Worm (Caenorhabditis elegans) whole organism, L2 larva: Measurements from ENCODE around the gene str-143.

Experiments
- C34F6.9 ChIP-seq: fragments of 150-350 bp; optimal IDR thresholded peaks from 2 replicates; lab custom pipeline; 2014; ENCODE audit warnings: missing biosample characterization, missing genetic modification characterization
- F13H6.1 ChIP-seq: sonication (generic microtip); optimal IDR thresholded peaks from 2 replicates; lab custom pipeline; 2016; ENCODE audit warnings: missing genetic modification characterization, missing compliant biosample characterization
- Y55F3AM.14 ChIP-seq: fragments of 200-800 bp; sonication (Bioruptor generic); optimal IDR thresholded peaks from 2 replicates; lab custom pipeline; 2018; ENCODE audit warnings: mild to moderate bottlenecking, missing genetic modification characterization, missing compliant biosample characterization
- ZK546.5 ChIP-seq: sonication (generic microtip); optimal IDR thresholded peaks from 2 replicates; lab custom pipeline; 2017; ENCODE audit warnings: missing biosample characterization, missing genetic modification characterization
- alr-1 ChIP-seq: fragments of 150-350 bp; optimal IDR thresholded peaks from 2 replicates; lab custom pipeline; 2014; ENCODE audit warnings: missing biosample characterization, missing genetic modification characterization
- ama-1 ChIP-seq: fragments of 150-350 bp; optimal IDR thresholded peaks from 2 replicates; lab custom pipeline; 2018; ENCODE audit warnings: inconsistent platforms
- blmp-1 ChIP-seq: sonication (generic microtip); optimal IDR thresholded peaks from 2 replicates; lab custom pipeline; 2017; ENCODE audit warnings: missing genetic modification characterization, mild to moderate bottlenecking, missing compliant biosample characterization, antibody characterized with exemption, moderate library complexity; ENCODE audit not compliant: insufficient read depth
- ceh-16 ChIP-seq: fragments of 150-350 bp; optimal IDR thresholded peaks from 2 replicates; lab custom pipeline; 2014; ENCODE audit warnings: missing biosample characterization, missing genetic modification characterization
- crh-2 ChIP-seq: sonication (generic microtip); optimal IDR thresholded peaks from 2 replicates; lab custom pipeline; 2017; ENCODE audit warnings: missing biosample characterization, missing genetic modification characterization
- dmd-4 ChIP-seq: sonication (generic microtip); optimal IDR thresholded peaks from 2 replicates; lab custom pipeline; 2017; ENCODE audit warnings: missing biosample characterization, missing genetic modification characterization
- egl-27 ChIP-seq: sonication (generic microtip); optimal IDR thresholded peaks from 3 replicates; lab custom pipeline; 2017; ENCODE audit warnings: missing biosample characterization, missing genetic modification reagents, missing genetic modification characterization
- elt-1 ChIP-seq: fragments of 150-350 bp; optimal IDR thresholded peaks from 2 replicates; lab custom pipeline; 2014; ENCODE audit warnings: missing biosample characterization, missing genetic modification characterization
- elt-3 ChIP-seq: sonication (generic microtip); optimal IDR thresholded peaks from 2 replicates; lab custom pipeline; 2017; ENCODE audit warnings: missing biosample characterization, missing genetic modification characterization
- fos-1 ChIP-seq: fragments of 150-350 bp; optimal IDR thresholded peaks from 2 replicates; lab custom pipeline; 2014; ENCODE audit warnings: missing biosample characterization, missing genetic modification characterization
- lin-11 ChIP-seq: fragments of 150-350 bp; sonication (generic microtip); optimal IDR thresholded peaks from 2 replicates; lab custom pipeline; 2014; ENCODE audit warnings: missing biosample characterization, missing genetic modification characterization, inconsistent platforms, mixed read lengths
- mbf-1 ChIP-seq: sonication (generic microtip); optimal IDR thresholded peaks from 2 replicates; lab custom pipeline; 2017; ENCODE audit warnings: missing biosample characterization, missing genetic modification characterization
- mdl-1 ChIP-seq, 2 experiments: fragments of 150-350 bp in 1 of 2; sonication (generic microtip) in 1 of 2; optimal IDR thresholded peaks; 2 replicates each; lab custom pipeline; 2017; ENCODE audit warnings: missing biosample characterization in 2 of 2, missing genetic modification characterization in 2 of 2
- nhr-10 ChIP-seq: sonication (generic microtip); optimal IDR thresholded peaks from 2 replicates; lab custom pipeline; 2017; ENCODE audit warnings: missing biosample characterization, missing genetic modification characterization
- nhr-12 ChIP-seq: fragments of 150-350 bp; optimal IDR thresholded peaks from 2 replicates; lab custom pipeline; 2014; ENCODE audit warnings: missing biosample characterization, missing genetic modification characterization
- nhr-129 ChIP-seq: fragments of 150-350 bp; optimal IDR thresholded peaks from 2 replicates; lab custom pipeline; 2014; ENCODE audit warnings: missing biosample characterization, missing genetic modification characterization
- nhr-21 ChIP-seq: fragments of 150-350 bp; optimal IDR thresholded peaks from 2 replicates; lab custom pipeline; 2014; ENCODE audit warnings: missing biosample characterization, missing genetic modification characterization
- nhr-237 ChIP-seq: fragments of 150-350 bp; optimal IDR thresholded peaks from 2 replicates; lab custom pipeline; 2014; ENCODE audit warnings: missing biosample characterization, missing genetic modification characterization
- nhr-25 ChIP-seq: fragments of 150-350 bp; sonication (generic microtip); optimal IDR thresholded peaks from 3 replicates; lab custom pipeline; 2014; ENCODE audit warnings: missing biosample characterization, missing genetic modification characterization
- nhr-6 ChIP-seq: fragments of 150-350 bp; optimal IDR thresholded peaks from 2 replicates; lab custom pipeline; 2014; ENCODE audit warnings: missing biosample characterization, missing genetic modification characterization
- sem-4 ChIP-seq: fragments of 150-350 bp; optimal IDR thresholded peaks from 2 replicates; lab custom pipeline; 2014; ENCODE audit warnings: missing biosample characterization, missing genetic modification reagents, missing genetic modification characterization
- sma-3 ChIP-seq: sonication (generic microtip); optimal IDR thresholded peaks from 2 replicates; lab custom pipeline; 2016; ENCODE audit warnings: missing genetic modification reagents, missing genetic modification characterization, missing compliant biosample characterization
- sma-9 ChIP-seq, 2 experiments: fragments of 150-350 bp in 1 of 2; sonication (generic microtip) in 1 of 2; optimal IDR thresholded peaks; 2 replicates each; lab custom pipeline; 2014 to 2016; ENCODE audit warnings: missing genetic modification characterization in 2 of 2, mild to moderate bottlenecking in 1 of 2, missing biosample characterization in 1 of 2, missing compliant biosample characterization in 1 of 2, missing genetic modification reagents in 1 of 2, moderate library complexity in 1 of 2
- unc-39 ChIP-seq: fragments of 150-350 bp; optimal IDR thresholded peaks from 2 replicates; lab custom pipeline; 2014; ENCODE audit warnings: missing biosample characterization, missing genetic modification characterization
- unc-55 ChIP-seq: fragments of 150-350 bp; sonication (generic microtip); optimal IDR thresholded peaks from 3 replicates; lab custom pipeline; 2014; ENCODE audit warnings: missing biosample characterization, missing genetic modification reagents, missing genetic modification characterization
- unc-62 ChIP-seq: fragments of 150-350 bp; optimal IDR thresholded peaks from 2 replicates; lab custom pipeline; 2014; ENCODE audit warnings: missing biosample characterization, missing genetic modification reagents, missing genetic modification characterization
- zag-1 ChIP-seq: fragments of 150-350 bp; optimal IDR thresholded peaks from 2 replicates; lab custom pipeline; 2014; ENCODE audit warnings: missing biosample characterization, missing genetic modification characterization
- ztf-1 ChIP-seq: fragments of 200-800 bp; sonication (Bioruptor generic); conservative IDR thresholded peaks from 2 replicates; pipeline ENCODE4 v1.3.6; 2022; ENCODE audit warnings: missing genetic modification characterization, missing compliant biosample characterization

str-143 gene

DNA sequence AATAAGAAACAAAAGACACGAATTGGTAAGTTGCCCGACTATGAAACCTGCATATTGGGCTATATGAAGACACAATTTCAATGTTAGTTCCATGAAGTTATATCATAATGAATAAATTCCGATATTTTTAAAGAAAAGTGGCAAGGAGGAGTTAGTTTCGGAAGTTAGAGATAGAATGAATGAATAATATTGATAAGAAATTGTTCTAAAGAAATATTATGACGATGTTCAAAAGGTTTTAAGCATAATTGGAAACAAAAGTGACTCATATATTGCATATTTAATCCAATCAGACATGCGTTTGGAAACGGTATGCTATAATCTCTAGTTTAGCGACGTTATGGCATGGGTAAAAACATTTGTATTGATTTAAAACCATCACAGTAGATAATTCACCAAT, at the start of gene str-143:
Gene str-143, minus strand, starts transcription at position 101 of the 400 bp plus-strand sequence.
- TF ChIP-seq crh-2 (tag; lab: Kevin White, UChicago) (no peak), alr-1 (tag; lab: Kevin White, UChicago) (no peak), nhr-25 (tag; lab: Kevin White, UChicago) (no peak), elt-3 (no peak), dmd-4 (tag; lab: Kevin White, UChicago) (no peak), mdl-1 (tag; optimal IDR thresholded peaks at IDR 0.05; lab: Kevin White, UChicago) (no peak), unc-55 (GFP tag; lab: Kevin White, UChicago) (no peak), unc-39 (no peak), Y55F3AM.14 (GFP tag; lab: Kevin White, UChicago) (no peak), nhr-6 (no peak), egl-27 (no peak), elt-1 (tag; lab: Kevin White, UChicago) (no peak), nhr-237 (tag; lab: Kevin White, UChicago) (no peak), nhr-21 (tag; lab: Kevin White, UChicago) (no peak), ceh-16 (tag; lab: Kevin White, UChicago) (no peak), F13H6.1 (tag; lab: Kevin White, UChicago) (no peak), ztf-1 (no peak), sma-3 (no peak), zag-1 (no peak)

DNA sequence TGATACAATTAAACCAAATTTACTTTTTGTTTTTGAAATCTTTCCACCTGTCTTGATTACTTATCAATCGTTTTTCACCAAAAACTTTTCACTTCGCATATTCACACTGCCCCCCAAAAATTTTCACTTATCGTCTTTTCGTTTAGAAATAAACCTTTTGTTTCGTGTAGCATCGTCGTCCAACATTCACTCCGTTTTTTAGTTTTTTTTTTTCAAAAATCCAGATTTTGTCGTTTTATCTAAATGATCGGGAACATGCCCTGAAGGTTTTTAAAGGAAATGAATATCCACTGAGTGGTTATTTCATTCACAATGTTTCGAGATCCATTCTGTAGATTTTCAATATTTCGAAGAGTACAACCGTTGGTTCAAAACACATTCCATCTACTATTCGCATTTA, 48.4 kb upstream of the str-143 start, which contains the start of gene D1014.7:
Gene D1014.7, plus strand, starts transcription at position 301 of the 400 bp plus-strand sequence.
- TF ChIP-seq ama-1 (lab: Kevin White, UChicago) (no peak), lin-11 (tag; lab: Kevin White, UChicago) (no peak), nhr-237 (tag; lab: Kevin White, UChicago) (no peak), Y55F3AM.14 (GFP tag; lab: Kevin White, UChicago) (no peak), F13H6.1 (tag; lab: Kevin White, UChicago) (no peak), crh-2 (tag; lab: Kevin White, UChicago) (no peak), nhr-25 (tag; lab: Kevin White, UChicago) (no peak), alr-1 (tag; lab: Kevin White, UChicago) (no peak), fos-1 (tag; lab: Kevin White, UChicago) (no peak), unc-62 (GFP tag; lab: Kevin White, UChicago) (no peak), nhr-6 (no peak), nhr-10 (tag; lab: Kevin White, UChicago) (no peak), nhr-12 (tag; lab: Kevin White, UChicago) (no peak), nhr-21 (tag; lab: Kevin White, UChicago) (no peak)
- TF ChIP-seq, all 48 proteins: peak for 0

DNA sequence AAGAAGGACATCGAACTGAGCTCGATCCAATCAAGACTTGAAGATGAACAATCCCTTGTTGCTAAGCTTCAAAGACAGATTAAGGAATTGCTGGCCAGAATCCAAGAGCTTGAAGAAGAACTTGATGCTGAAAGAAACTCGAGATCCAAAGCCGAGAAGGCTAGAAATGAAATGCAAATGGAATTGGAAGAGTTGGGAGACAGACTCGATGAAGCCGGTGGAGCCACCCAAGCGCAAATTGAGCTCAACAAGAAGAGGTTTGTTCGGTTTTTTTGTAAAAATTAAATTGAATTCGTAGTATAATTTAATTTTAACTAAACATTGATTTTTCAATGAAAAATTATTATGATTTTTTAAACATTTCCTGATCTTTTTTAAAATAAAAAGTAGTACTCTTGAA, 45.0 kb upstream of the str-143 start:
- TF ChIP-seq Y55F3AM.14 (GFP tag; lab: Kevin White, UChicago) (no peak), crh-2 (tag; lab: Kevin White, UChicago) (no peak), nhr-129 (tag; lab: Kevin White, UChicago) (no peak), alr-1 (tag; lab: Kevin White, UChicago) (no peak), ZK546.5 (no peak), sem-4 (tag; lab: Kevin White, UChicago) (no peak), C34F6.9 (no peak), ztf-1 (no peak), egl-27 (no peak), mbf-1 (tag; lab: Kevin White, UChicago) (no peak), blmp-1 (no peak), dmd-4 (tag; lab: Kevin White, UChicago) (no peak), nhr-6 (no peak)

DNA sequence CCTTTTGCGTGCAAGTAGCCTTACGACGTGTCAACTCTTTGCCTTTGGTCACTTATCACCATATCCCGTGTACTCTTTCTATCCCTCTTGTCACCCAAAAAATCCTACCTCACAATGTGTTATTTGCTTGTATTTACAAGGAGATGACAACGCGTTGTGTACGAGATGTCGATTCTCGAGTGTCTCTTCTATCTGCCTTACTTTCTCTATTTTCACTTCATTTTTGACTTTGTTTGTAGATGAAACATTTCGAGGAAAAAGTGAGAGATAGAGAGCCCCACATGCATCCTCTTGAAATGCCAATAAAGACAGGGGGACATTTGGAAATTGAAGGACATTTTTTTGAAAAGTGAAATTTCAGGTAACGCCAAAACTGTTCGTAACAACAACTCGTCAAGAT, 41.3 kb upstream of the str-143 start:
- TF ChIP-seq zag-1 (no peak), sma-9 (GFP tag; optimal IDR thresholded peaks at IDR 0.05; lab: Kevin White, UChicago) (no peak), sma-9 (tag; optimal IDR thresholded peaks at IDR 0.05; lab: Kevin White, UChicago) (no peak), F13H6.1 (tag; lab: Kevin White, UChicago) (peak; percentile 11)

- TF ChIP-seq sma-9 (GFP tag; optimal IDR thresholded peaks at IDR 0.05; lab: Kevin White, UChicago) (no peak), sma-9 (tag; optimal IDR thresholded peaks at IDR 0.05; lab: Kevin White, UChicago) (no peak), mdl-1 (tag; optimal IDR thresholded peaks at IDR 0.05; lab: Kevin White, UChicago) (no peak)
- TF ChIP-seq, all 48 proteins: peak for 0
Observed at ce11 chrV:8108670-8109069, 39.1 kb upstream of the str-143 start, which contains the start of gene myo-5. Gene myo-5, plus strand, starts transcription at chrV:8108970.
